Worm (Caenorhabditis elegans): ENCODE measurements around the gene F49F1.12.
"Not testable (repeated sequence)": the region's sequence is repeated elsewhere in the genome, so short reads cannot be mapped to it uniquely, and the experiment has no call there.

DNA sequence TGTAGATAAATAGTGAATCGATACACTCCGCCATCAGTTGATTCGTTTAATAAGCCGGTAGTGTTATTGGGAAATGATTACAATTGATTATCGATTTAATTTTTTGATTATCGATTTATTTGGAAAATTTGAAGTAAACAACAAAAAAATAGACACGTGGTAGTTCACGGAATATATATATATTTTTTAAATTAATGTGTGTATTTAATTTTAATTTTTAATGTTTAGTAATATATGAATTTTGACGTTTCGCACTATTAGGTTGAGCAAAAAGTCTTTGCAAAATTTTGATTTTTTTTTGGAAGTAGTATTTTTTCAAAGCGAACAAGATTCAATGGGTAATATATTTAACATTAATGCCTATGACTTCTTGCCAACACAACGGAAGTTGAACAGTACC lies at the start of gene F49F1.12:
- not testable (repeated sequence) for TF ChIP-seq nhr-76 (tag; optimal IDR thresholded peaks at IDR 0.05); nhr-43 (tag; optimal IDR thresholded peaks at IDR 0.05; ENCODE audit: poor library complexity, severe bottlenecking); unc-39 (tag; optimal IDR thresholded peaks at IDR 0.05); ama-1 (optimal IDR thresholded peaks at IDR 0.05); mdl-1 (tag; optimal IDR thresholded peaks at IDR 0.05); ceh-16 (tag; optimal IDR thresholded peaks at IDR 0.05); nhr-28 (tag; optimal IDR thresholded peaks at IDR 0.05); nhr-12 (tag; optimal IDR thresholded peaks at IDR 0.05); nhr-237 (tag; optimal IDR thresholded peaks at IDR 0.05); nhr-67 (tag; optimal IDR thresholded peaks at IDR 0.05); elt-3 (tag; optimal IDR thresholded peaks at IDR 0.05)

Data from whole organism, L3 larva.